Worm (Caenorhabditis elegans): ENCODE results near the gene T24H10.4.

ce11 chrII:9130339-9130738 lies 21.0 kb downstream of the T24H10.4 start:
- TF ChIP-seq aly-2 (tag; optimal IDR thresholded peaks at IDR 0.05), result no peak
- no peak for TF ChIP-seq nfya-1 (tag; optimal IDR thresholded peaks at IDR 0.05; ENCODE audit: insufficient read depth)
- no peak for TF ChIP-seq daf-12 (tag; optimal IDR thresholded peaks at IDR 0.05)
- no peak for TF ChIP-seq ztf-11 (tag; optimal IDR thresholded peaks at IDR 0.05)
- TF ChIP-seq nhr-12 (tag; optimal IDR thresholded peaks at IDR 0.05), result no peak
- TF ChIP-seq nhr-23 (tag; optimal IDR thresholded peaks at IDR 0.05), result no peak
- TF ChIP-seq skn-1 (tag; optimal IDR thresholded peaks at IDR 0.05), result no peak
